Worm (Caenorhabditis elegans): ENCODE results near the gene sra-37.

ce11 chrX:13876860-13877259 lies 16.3 kb downstream of the sra-37 start:
- TF ChIP-seq nhr-237 (tag; optimal IDR thresholded peaks at IDR 0.05) = no peak
- no peak for TF ChIP-seq duxl-1 (tag; optimal IDR thresholded peaks at IDR 0.05; ENCODE audit: poor library complexity)
- no peak for TF ChIP-seq daf-12 (tag; optimal IDR thresholded peaks at IDR 0.05)
- TF ChIP-seq lin-39 (tag; optimal IDR thresholded peaks at IDR 0.05) = no peak
- no peak for TF ChIP-seq fos-1 (tag; optimal IDR thresholded peaks at IDR 0.05)
- TF ChIP-seq unc-130 (GFP tag; optimal IDR thresholded peaks at IDR 0.05) = no peak
- peak in 1 of 2 experiments; percentile 59 for TF ChIP-seq unc-62 (GFP tag; optimal IDR thresholded peaks at IDR 0.05 in 1 of 2)
- no peak for TF ChIP-seq unc-62 (tag; optimal IDR thresholded peaks at IDR 0.05)
- no peak for TF ChIP-seq zip-2 (tag; optimal IDR thresholded peaks at IDR 0.05)
